Worm (Caenorhabditis elegans) whole organism, L4 larva: ENCODE data around the gene F28A12.10.
A peak's percentile ranks its signal among the peaks of the same experiment; 100 is the strongest.

Experiments
- T26A8.4 ChIP-seq: fragments of 200-800 bp; sonication (Bioruptor generic); IDR thresholded peaks from 2 replicates; pipeline ENCODE4 v1.3.6; 2022; ENCODE audit warnings: missing genetic modification characterization, missing compliant biosample characterization
- Y105C5A.15 ChIP-seq: fragments of 200-800 bp; sonication (Bioruptor generic); IDR thresholded peaks from 2 replicates; pipeline ENCODE4 v1.3.6; 2022; ENCODE audit warnings: missing genetic modification characterization, missing compliant biosample characterization
- Y48G9A.11 ChIP-seq: fragments of 200-800 bp; sonication (Bioruptor generic); IDR thresholded peaks from 2 replicates; pipeline ENCODE4 v1.3.6; 2022; ENCODE audit warnings: missing genetic modification reagents, missing genetic modification characterization, missing compliant biosample characterization
- ZK337.2 ChIP-seq: fragments of 200-800 bp; sonication (Bioruptor generic); IDR thresholded peaks from 2 replicates; pipeline ENCODE4 v1.3.6; 2022; ENCODE audit warnings: missing genetic modification reagents, missing genetic modification characterization, missing compliant biosample characterization
- aha-1 ChIP-seq: fragments of 150-350 bp; peaks from one replicate; lab custom pipeline; 2014; ENCODE audit warnings: missing biosample characterization, missing genetic modification characterization
- arid-1 ChIP-seq: fragments of 200-800 bp; sonication (Bioruptor generic); conservative IDR thresholded peaks from 2 replicates; pipeline ENCODE4 v1.3.6; 2022; ENCODE audit warnings: missing genetic modification reagents, missing genetic modification characterization, missing compliant biosample characterization
- ceh-20 ChIP-seq: fragments of 200-800 bp; sonication (Bioruptor generic); IDR thresholded peaks from 2 replicates; pipeline ENCODE4 v1.3.6; 2022; ENCODE audit warnings: missing genetic modification reagents, missing genetic modification characterization, missing compliant biosample characterization
- ceh-28 ChIP-seq: fragments of 150-350 bp; optimal IDR thresholded peaks from 2 replicates; lab custom pipeline; 2014; ENCODE audit warnings: missing biosample characterization, missing genetic modification reagents, missing genetic modification characterization
- ctbp-1 ChIP-seq: fragments of 200-800 bp; sonication (Bioruptor generic); IDR thresholded peaks from 2 replicates; pipeline ENCODE4 v1.3.6; 2022; ENCODE audit warnings: missing genetic modification reagents, missing genetic modification characterization, missing compliant biosample characterization
- daf-12 ChIP-seq: fragments of 150-350 bp; optimal IDR thresholded peaks from 2 replicates; lab custom pipeline; 2014; ENCODE audit warnings: missing biosample characterization, missing genetic modification reagents, missing genetic modification characterization
- daf-16 ChIP-seq, 3 experiments: sonication (generic microtip); optimal IDR thresholded peaks; 2 replicates each; lab custom pipeline; 2016 to 2017; ENCODE audit warnings: missing genetic modification characterization in 3 of 3, missing genetic modification reagents in 3 of 3, mild to moderate bottlenecking in 2 of 3, missing compliant biosample characterization in 2 of 3, missing biosample characterization in 1 of 3, moderate library complexity in 1 of 3
- dmd-6 ChIP-seq: fragments of 200-800 bp; sonication (Bioruptor generic); IDR thresholded peaks from 2 replicates; pipeline ENCODE4 v1.3.6; 2022; ENCODE audit warnings: missing genetic modification reagents, missing genetic modification characterization, missing compliant biosample characterization
- duxl-1 ChIP-seq: sonication (generic microtip); optimal IDR thresholded peaks from 2 replicates; lab custom pipeline; 2016; ENCODE audit warnings: mild to moderate bottlenecking, missing genetic modification characterization, moderate library complexity, missing compliant biosample characterization; ENCODE audit not compliant: poor library complexity
- dve-1 ChIP-seq: sonication (generic microtip); optimal IDR thresholded peaks from 2 replicates; lab custom pipeline; 2017; ENCODE audit warnings: antibody characterized with exemption, mild to moderate bottlenecking, missing genetic modification characterization, missing compliant biosample characterization; ENCODE audit not compliant: insufficient read depth
- egl-43 ChIP-seq: fragments of 200-800 bp; sonication (Bioruptor generic); IDR thresholded peaks from 2 replicates; pipeline ENCODE4 v1.3.6; 2022; ENCODE audit warnings: missing genetic modification reagents, missing genetic modification characterization, missing compliant biosample characterization
- hif-1 ChIP-seq, 2 experiments: sonication (generic microtip); optimal IDR thresholded peaks; 2 replicates each; lab custom pipeline; 2016 to 2017; ENCODE audit warnings: missing compliant biosample characterization in 2 of 2, missing genetic modification characterization in 2 of 2, missing genetic modification reagents in 2 of 2, missing genotype in 2 of 2, mild to moderate bottlenecking in 1 of 2
- hlh-11 ChIP-seq: fragments of 200-800 bp; sonication (Bioruptor generic); optimal IDR thresholded peaks from 2 replicates; lab custom pipeline; 2018; ENCODE audit warnings: mild to moderate bottlenecking, missing genetic modification characterization, missing compliant biosample characterization
- hlh-30 ChIP-seq: sonication (generic microtip); optimal IDR thresholded peaks from 2 replicates; lab custom pipeline; 2017; ENCODE audit warnings: antibody characterized with exemption, mild to moderate bottlenecking, missing genetic modification characterization, missing compliant biosample characterization; ENCODE audit not compliant: insufficient read depth
- lim-7 ChIP-seq: fragments of 200-800 bp; sonication (Bioruptor generic); IDR thresholded peaks from 2 replicates; pipeline ENCODE4 v1.3.6; 2022; ENCODE audit warnings: missing genetic modification characterization, missing compliant biosample characterization
- lin-1 ChIP-seq: fragments of 200-800 bp; sonication (Bioruptor generic); IDR thresholded peaks from 2 replicates; pipeline ENCODE4 v1.3.6; 2022; ENCODE audit warnings: missing genetic modification reagents, missing genetic modification characterization, missing compliant biosample characterization
- lin-15B ChIP-seq: fragments of 150-350 bp; sonication (generic microtip); optimal IDR thresholded peaks from 3 replicates; lab custom pipeline; 2014; ENCODE audit warnings: missing biosample characterization, missing genetic modification characterization
- lin-38 ChIP-seq: fragments of 200-800 bp; sonication (Bioruptor generic); IDR thresholded peaks from 2 replicates; pipeline ENCODE4 v1.3.6; 2022; ENCODE audit warnings: missing genetic modification reagents, missing genetic modification characterization, missing compliant biosample characterization
- lir-3 ChIP-seq: sonication (generic microtip); optimal IDR thresholded peaks from 2 replicates; lab custom pipeline; 2016; ENCODE audit warnings: mild to moderate bottlenecking, missing genetic modification characterization, missing compliant biosample characterization
- lsy-2 ChIP-seq, 2 experiments: fragments of 150-350 bp in 1 of 2; sonication (generic microtip) in 1 of 2; optimal IDR thresholded peaks; 2 replicates each; lab custom pipeline; 2014 to 2017; ENCODE audit warnings: missing biosample characterization in 2 of 2, missing genetic modification characterization in 2 of 2
- mdl-1 ChIP-seq, 2 experiments: fragments of 150-350 bp in 1 of 2; sonication (generic microtip) in 1 of 2; optimal IDR thresholded peaks; 2 replicates each; lab custom pipeline; 2014 to 2017; ENCODE audit warnings: missing biosample characterization in 2 of 2, missing genetic modification characterization in 2 of 2
- mep-1 ChIP-seq: fragments of 150-350 bp; sonication (generic microtip); optimal IDR thresholded peaks from 3 replicates; lab custom pipeline; 2014; ENCODE audit warnings: missing biosample characterization, missing genetic modification characterization
- mes-2 ChIP-seq: sonication (generic microtip); optimal IDR thresholded peaks from 2 replicates; lab custom pipeline; 2016; ENCODE audit warnings: missing genotype, mild to moderate bottlenecking, missing genetic modification characterization, missing compliant biosample characterization; ENCODE audit not compliant: poor library complexity, severe bottlenecking
- mxl-3 ChIP-seq: fragments of 200-800 bp; sonication (Bioruptor generic); optimal IDR thresholded peaks from 2 replicates; lab custom pipeline; 2018; ENCODE audit warnings: mild to moderate bottlenecking, missing genetic modification characterization, missing compliant biosample characterization
- nhr-10 ChIP-seq: fragments of 150-350 bp; optimal IDR thresholded peaks from 2 replicates; lab custom pipeline; 2014; ENCODE audit warnings: missing biosample characterization, missing genetic modification characterization
- nhr-25 ChIP-seq: sonication (generic microtip); optimal IDR thresholded peaks from 2 replicates; lab custom pipeline; 2017; ENCODE audit warnings: missing genetic modification characterization, mild to moderate bottlenecking, missing compliant biosample characterization, antibody characterized with exemption, moderate library complexity, borderline replicate concordance; ENCODE audit not compliant: insufficient read depth
- nhr-28 ChIP-seq: fragments of 150-350 bp; optimal IDR thresholded peaks from 2 replicates; lab custom pipeline; 2014; ENCODE audit warnings: missing biosample characterization, missing genetic modification characterization
- pqm-1 ChIP-seq: sonication (generic microtip); optimal IDR thresholded peaks from 2 replicates; lab custom pipeline; 2017; ENCODE audit warnings: missing biosample characterization, missing genetic modification characterization
- rbr-2 ChIP-seq: sonication (generic microtip); optimal IDR thresholded peaks from 2 replicates; lab custom pipeline; 2016; ENCODE audit warnings: missing genotype, missing genetic modification characterization, missing compliant biosample characterization
- sdz-12 ChIP-seq: fragments of 200-800 bp; sonication (Bioruptor generic); optimal IDR thresholded peaks from 2 replicates; lab custom pipeline; 2018; ENCODE audit warnings: mild to moderate bottlenecking, missing genetic modification characterization, missing compliant biosample characterization
- set-16 ChIP-seq: fragments of 200-800 bp; sonication (Bioruptor generic); IDR thresholded peaks from 2 replicates; pipeline ENCODE4 v1.3.6; 2022; ENCODE audit warnings: missing genetic modification reagents, missing genetic modification characterization, missing compliant biosample characterization
- snpc-1.2 ChIP-seq: fragments of 200-800 bp; sonication (Bioruptor generic); IDR thresholded peaks from 2 replicates; pipeline ENCODE4 v1.3.6; 2022; ENCODE audit warnings: missing genetic modification reagents, missing genetic modification characterization, missing compliant biosample characterization
- unc-62 ChIP-seq, 3 experiments: fragments of 150-350 bp in 1 of 3; sonication (generic microtip); optimal IDR thresholded peaks in 2 of 3; peaks in 1 of 3; 1 replicate in 1 of 3; 2 replicates in 2 of 3; lab custom pipeline; 2014 to 2017; ENCODE audit warnings: missing biosample characterization in 3 of 3, missing genetic modification characterization in 3 of 3, missing genetic modification reagents in 3 of 3, missing genotype in 1 of 3
- ztf-11 ChIP-seq: fragments of 150-350 bp; optimal IDR thresholded peaks from 2 replicates; lab custom pipeline; 2014; ENCODE audit warnings: missing biosample characterization, missing genetic modification characterization

Gene F28A12.10

DNA sequence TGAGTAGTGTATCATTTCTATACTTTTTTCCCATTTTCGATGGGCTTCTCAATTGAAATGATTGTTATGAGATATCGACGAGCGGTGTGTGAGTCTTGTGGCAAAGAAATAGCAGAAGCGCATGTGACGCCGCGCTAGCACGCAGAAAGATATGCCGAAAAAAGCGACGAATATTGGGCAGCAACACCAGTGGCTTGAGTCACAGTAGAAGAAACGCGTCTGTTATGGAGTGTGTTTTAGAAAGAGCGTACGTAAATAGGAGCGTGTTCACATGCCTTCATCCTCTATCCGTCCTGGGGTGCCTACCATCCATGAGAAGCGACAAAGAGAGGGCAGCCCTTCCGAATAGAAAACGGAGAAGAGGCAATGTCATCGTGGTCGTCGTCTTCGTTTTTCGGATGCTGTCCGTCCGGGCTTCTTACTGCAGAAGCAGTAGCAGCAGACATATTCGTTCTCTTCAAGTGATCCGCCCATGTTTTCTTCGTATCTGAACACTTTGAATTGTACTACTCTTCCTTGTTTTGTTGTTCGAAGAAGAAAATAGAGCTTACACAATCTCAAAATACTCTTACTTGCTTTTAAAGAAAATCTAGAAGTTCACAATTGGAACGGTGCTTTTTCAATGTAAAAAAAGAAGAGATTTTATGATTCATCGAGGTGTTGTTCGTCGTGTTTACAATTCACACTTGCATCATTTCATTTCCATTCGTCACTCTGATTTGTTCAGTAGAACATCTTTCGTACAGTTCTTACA, 27.6 kb downstream of the F28A12.10 start:
- peak; percentile 22 for TF ChIP-seq rbr-2 (tag; lab: Kevin White, UChicago)
- no peak for TF ChIP-seq lin-15B
- TF ChIP-seq Y105C5A.15 (GFP tag; lab: Robert Waterston, UW) = no peak
- no peak for TF ChIP-seq nhr-10 (tag; lab: Kevin White, UChicago)
- TF ChIP-seq hlh-11 (tag; lab: Kevin White, UChicago) = peak; percentile 59
- peak; percentile 79 for TF ChIP-seq mxl-3 (GFP tag; lab: Kevin White, UChicago)
- no peak for TF ChIP-seq Y48G9A.11 (GFP tag; lab: Robert Waterston, UW)
- peak in 1 of 2 experiments; percentile 80 for TF ChIP-seq unc-62 (GFP tag; optimal IDR thresholded peaks at IDR 0.05 in 1 of 2; lab: Kevin White, UChicago)
- no peak for TF ChIP-seq unc-62 (tag; optimal IDR thresholded peaks at IDR 0.05; lab: Kevin White, UChicago)
- peak; percentile 93 for TF ChIP-seq aha-1 (tag; lab: Kevin White, UChicago)
- peak; percentile 96 for TF ChIP-seq hlh-30 (tag; lab: Kevin White, UChicago)
- no peak for TF ChIP-seq daf-12
- TF ChIP-seq mdl-1 (tag; optimal IDR thresholded peaks at IDR 0.05; lab: Kevin White, UChicago) = peak; percentile 10 to 60
- peak; percentile 15; the same call in 1 of the 2 replicates for TF ChIP-seq lin-38 (GFP tag; lab: Robert Waterston, UW)
- TF ChIP-seq ctbp-1 (GFP tag; lab: Robert Waterston, UW) = 0 out of 2 replicates have a peak, but pooled peaks have one; percentile 52
- no peak for TF ChIP-seq daf-16 (GFP tag; optimal IDR thresholded peaks at IDR 0.05; lab: Kevin White, UChicago)
- peak; percentile 15 for TF ChIP-seq daf-16 (tag; optimal IDR thresholded peaks at IDR 0.05; lab: Kevin White, UChicago)
- TF ChIP-seq mep-1 (tag; lab: Kevin White, UChicago) = peak; percentile 30
- no peak for TF ChIP-seq T26A8.4 (GFP tag; lab: Robert Waterston, UW)
- peak; percentile 33 for TF ChIP-seq nhr-28
- 0 out of 2 replicates have a peak, but pooled peaks have one; percentile 21 for TF ChIP-seq lin-1 (GFP tag; lab: Robert Waterston, UW)
- TF ChIP-seq egl-43 (GFP tag; lab: Robert Waterston, UW) = peak; percentile 24; the same call in 1 of the 2 replicates
- TF ChIP-seq lir-3 (tag; lab: Kevin White, UChicago) = no peak
- TF ChIP-seq mes-2 (tag; lab: Kevin White, UChicago) = peak; percentile 26
- TF ChIP-seq set-16 (GFP tag; lab: Robert Waterston, UW) = 0 out of 2 replicates have a peak, but pooled peaks have one; percentile 12

ce11 chrV:8608483-8608882, 29.1 kb downstream of the F28A12.10 start:
- no peak for TF ChIP-seq ztf-11 (tag; lab: Kevin White, UChicago)
- no peak for TF ChIP-seq duxl-1 (tag; lab: Kevin White, UChicago)
- TF ChIP-seq aha-1 (tag; lab: Kevin White, UChicago) = peak; percentile 72
- TF ChIP-seq daf-16 (GFP tag; optimal IDR thresholded peaks at IDR 0.05; lab: Kevin White, UChicago) = no peak
- TF ChIP-seq daf-16 (tag; optimal IDR thresholded peaks at IDR 0.05; lab: Kevin White, UChicago) = no peak
- TF ChIP-seq hif-1 (tag; optimal IDR thresholded peaks at IDR 0.05; lab: Kevin White, UChicago) = no peak
- TF ChIP-seq ceh-28 (tag; lab: Kevin White, UChicago) = no peak

DNA sequence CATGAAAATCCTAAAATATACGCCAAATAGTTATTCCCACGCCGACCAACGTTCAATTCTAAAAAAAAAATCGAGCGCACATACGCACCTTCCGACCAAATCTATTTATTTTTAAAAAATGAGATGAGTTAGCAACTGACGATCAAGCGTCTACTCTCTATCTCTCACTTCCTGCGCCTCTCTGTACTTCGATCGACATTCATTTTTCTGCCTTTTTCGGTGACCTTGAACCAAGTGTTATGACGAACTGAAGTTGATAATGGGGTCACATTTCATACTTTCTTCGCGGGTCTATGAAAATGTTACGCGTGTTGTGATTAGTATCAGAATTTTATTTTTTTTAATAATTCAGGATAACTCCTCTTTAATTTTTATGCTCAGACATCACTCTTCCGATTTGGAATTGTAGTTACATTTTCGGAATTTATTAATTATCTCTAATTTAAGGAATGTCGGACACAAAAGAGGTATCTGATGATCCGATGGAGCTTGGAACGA, 30.2 kb downstream of the F28A12.10 start, which contains the start of gene smk-1:
Gene smk-1 (plus strand): TSS at position 448 of the 498 bp plus-strand sequence.
- no peak for TF ChIP-seq arid-1 (GFP tag; lab: Robert Waterston, UW)
- no peak for TF ChIP-seq sdz-12 (GFP tag; lab: Kevin White, UChicago)
- TF ChIP-seq lsy-2 (tag; optimal IDR thresholded peaks at IDR 0.05; lab: Kevin White, UChicago) = peak in 1 of 2 experiments; percentile 50
- peak; percentile 18 for TF ChIP-seq dve-1
- no peak for TF ChIP-seq duxl-1 (tag; lab: Kevin White, UChicago)
- TF ChIP-seq hlh-11 (tag; lab: Kevin White, UChicago) = peak; percentile 49
- no peak for TF ChIP-seq set-16 (GFP tag; lab: Robert Waterston, UW)
- TF ChIP-seq mes-2 (tag; lab: Kevin White, UChicago) = peak; percentile 10
- no peak for TF ChIP-seq ZK337.2
- TF ChIP-seq mep-1 (tag; lab: Kevin White, UChicago) = peak; percentile 28
- peak; percentile 63 for TF ChIP-seq hlh-30 (tag; lab: Kevin White, UChicago)
- peak; percentile 89 for TF ChIP-seq nhr-25 (tag; lab: Kevin White, UChicago)
- no peak for TF ChIP-seq lin-1 (GFP tag; lab: Robert Waterston, UW)
- no peak for TF ChIP-seq lim-7 (GFP tag; lab: Robert Waterston, UW)
- TF ChIP-seq ceh-20 (GFP tag; lab: Robert Waterston, UW) = peak; percentile 36; the same call in 1 of the 2 replicates
- TF ChIP-seq aha-1 (tag; lab: Kevin White, UChicago) = no peak
- 0 out of 2 replicates have a peak, but pooled peaks have one; percentile 9 for TF ChIP-seq snpc-1.2 (GFP tag; lab: Robert Waterston, UW)
- TF ChIP-seq daf-12 = no peak
- TF ChIP-seq daf-16 (GFP tag; optimal IDR thresholded peaks at IDR 0.05; lab: Kevin White, UChicago) = no peak
- TF ChIP-seq daf-16 (tag; optimal IDR thresholded peaks at IDR 0.05; lab: Kevin White, UChicago) = peak; percentile 9
- TF ChIP-seq ctbp-1 (GFP tag; lab: Robert Waterston, UW) = no peak
- TF ChIP-seq dmd-6 (GFP tag; lab: Robert Waterston, UW) = peak; percentile 37; the same call in 1 of the 2 replicates
- TF ChIP-seq mdl-1 (tag; optimal IDR thresholded peaks at IDR 0.05; lab: Kevin White, UChicago) = peak in 1 of 2 experiments; percentile 54
- peak in 1 of 2 experiments; percentile 61 for TF ChIP-seq unc-62 (GFP tag; optimal IDR thresholded peaks at IDR 0.05 in 1 of 2; lab: Kevin White, UChicago)
- TF ChIP-seq unc-62 (tag; optimal IDR thresholded peaks at IDR 0.05; lab: Kevin White, UChicago) = no peak
- peak; percentile 59 for TF ChIP-seq nhr-28
- no peak for TF ChIP-seq pqm-1
